Worm (Caenorhabditis elegans) whole organism, dauer: ENCODE results near the gene ZK666.8.

Source experiments
- unc-62 ChIP-seq: sonication (generic microtip); optimal IDR thresholded peaks from 2 replicates; lab custom pipeline; 2017; ENCODE audit warnings: missing biosample characterization, missing genetic modification reagents, missing genetic modification characterization

The ZK666.8 gene

DNA sequence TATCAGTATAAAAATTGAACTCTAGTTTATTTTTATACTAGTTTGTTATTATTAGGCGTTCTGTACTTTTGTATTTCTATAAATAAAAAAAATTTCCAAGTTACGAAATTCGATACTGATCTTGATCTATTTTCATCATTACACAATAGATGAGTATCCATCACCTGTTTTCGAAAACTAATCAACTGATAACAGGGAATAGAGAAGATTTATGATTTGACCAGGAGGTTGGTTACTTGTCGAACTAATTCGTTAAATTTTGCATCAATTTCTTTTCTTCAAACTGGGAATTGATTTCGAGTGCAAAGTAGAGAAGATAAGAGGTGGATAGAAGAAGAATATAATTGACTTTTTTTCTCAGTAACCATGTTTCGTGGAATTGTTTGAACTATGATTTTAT lies 22.5 kb upstream of the ZK666.8 start:
- no peak for TF ChIP-seq unc-62 (GFP tag; lab: Kevin White, UChicago)

DNA sequence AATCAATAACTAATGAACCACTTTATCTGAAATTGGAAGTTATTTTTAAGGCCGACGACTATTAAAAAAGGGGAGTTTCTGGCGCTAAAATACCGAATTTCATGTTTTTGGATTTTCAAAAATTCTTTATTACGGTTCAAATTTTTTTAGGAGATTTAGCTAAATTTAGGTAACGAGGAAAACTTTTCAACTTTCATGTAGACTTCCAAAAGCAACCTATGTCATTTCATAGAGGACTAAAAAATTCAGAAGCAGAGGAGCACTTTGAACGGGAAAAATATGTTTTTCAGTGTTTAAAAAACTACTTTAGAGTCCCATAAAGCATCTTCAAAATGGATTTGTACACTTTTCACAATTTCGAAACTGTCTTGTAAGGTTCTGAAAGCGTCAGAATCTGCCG lies 20.4 kb upstream of the ZK666.8 start:
- no peak for TF ChIP-seq unc-62 (GFP tag; lab: Kevin White, UChicago)

DNA sequence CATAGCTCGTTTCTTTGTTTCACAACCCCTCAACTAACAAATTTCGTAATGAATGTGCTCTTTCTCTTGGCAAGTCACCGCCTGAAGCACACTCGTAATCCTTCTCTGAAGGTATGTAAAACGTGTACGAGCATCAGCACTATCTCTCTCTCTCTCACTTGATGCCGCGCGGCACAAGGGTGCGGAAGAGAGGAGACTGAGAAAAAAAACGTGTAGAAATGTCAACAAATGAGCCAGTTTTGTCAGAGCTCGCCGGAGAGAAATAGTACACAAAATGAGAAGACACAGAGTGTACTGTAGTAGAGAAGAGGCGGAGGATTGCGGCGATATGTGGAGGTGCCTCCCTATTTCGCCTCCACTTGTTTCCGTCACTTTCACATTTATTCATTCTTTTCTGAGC lies 17.3 kb upstream of the ZK666.8 start, which contains the start of gene F59B10.3:
F59B10.3 (plus strand) TSS at position 301 of the 400 bp plus-strand sequence.
- TF ChIP-seq unc-62 (GFP tag; lab: Kevin White, UChicago) = no peak

DNA sequence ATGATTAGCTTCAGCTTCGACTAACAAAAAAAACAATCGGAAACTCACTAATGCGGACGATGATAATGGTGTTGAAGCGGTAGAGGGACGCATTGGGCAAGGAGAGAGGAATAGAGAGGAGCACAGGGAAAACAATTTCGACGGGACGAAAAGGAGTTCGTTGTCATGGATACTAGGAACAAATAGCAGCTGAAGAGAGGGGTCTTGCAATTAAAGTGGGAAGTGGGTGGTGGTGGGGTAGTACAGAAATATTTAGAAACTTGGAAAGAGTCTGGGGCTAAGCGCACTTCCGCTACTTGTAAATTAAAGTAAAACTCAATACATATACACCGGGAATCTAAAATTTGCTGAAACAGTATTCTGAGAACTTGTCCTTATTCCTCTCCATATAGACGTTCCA lies 16.8 kb upstream of the ZK666.8 start, which contains the start of gene F59B10.2:
F59B10.2 (minus strand) TSS at position 101 of the 400 bp plus-strand sequence.
- TF ChIP-seq unc-62 (GFP tag; lab: Kevin White, UChicago) = no peak

DNA sequence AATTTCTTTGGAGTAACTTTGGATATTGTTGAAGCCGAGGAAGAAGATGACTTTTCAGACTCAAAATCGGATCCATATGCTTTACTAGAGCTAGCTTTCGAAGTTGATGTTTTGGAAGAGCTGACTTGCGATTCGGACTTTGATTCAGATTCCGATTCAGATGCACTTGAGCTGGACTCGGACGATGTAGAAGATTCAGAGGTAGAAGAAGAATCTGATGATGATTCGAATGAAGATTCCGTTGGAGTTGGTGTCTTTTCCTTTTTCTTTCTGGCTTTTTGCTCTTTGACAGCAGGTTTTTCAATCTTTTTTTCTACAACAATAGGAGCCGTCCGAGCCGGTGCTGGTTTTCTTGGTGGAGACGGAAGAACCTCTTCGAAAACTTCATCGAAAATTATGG lies 15.0 kb upstream of the ZK666.8 start:
- no peak for TF ChIP-seq unc-62 (GFP tag; lab: Kevin White, UChicago)

DNA sequence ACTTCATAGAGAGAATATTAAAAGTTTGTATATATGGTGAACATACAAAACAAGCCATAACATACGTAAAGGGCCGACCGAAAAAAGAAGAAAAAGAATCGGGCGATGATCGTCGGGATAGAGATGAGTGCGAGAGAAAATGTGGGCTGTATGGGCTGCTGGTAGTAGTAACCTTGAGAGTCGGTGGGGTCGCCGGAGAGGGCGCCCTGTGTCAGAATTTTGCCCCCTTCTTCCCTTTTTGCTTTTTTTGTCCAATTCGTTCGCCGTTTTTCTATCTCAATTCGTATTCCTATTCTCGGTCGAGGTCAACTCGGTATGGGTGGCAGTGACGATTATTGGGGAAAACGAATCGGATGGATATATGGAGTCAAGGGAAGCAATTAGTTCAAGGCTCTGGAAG lies 13.0 kb upstream of the ZK666.8 start:
- no peak for TF ChIP-seq unc-62 (GFP tag; lab: Kevin White, UChicago)

DNA sequence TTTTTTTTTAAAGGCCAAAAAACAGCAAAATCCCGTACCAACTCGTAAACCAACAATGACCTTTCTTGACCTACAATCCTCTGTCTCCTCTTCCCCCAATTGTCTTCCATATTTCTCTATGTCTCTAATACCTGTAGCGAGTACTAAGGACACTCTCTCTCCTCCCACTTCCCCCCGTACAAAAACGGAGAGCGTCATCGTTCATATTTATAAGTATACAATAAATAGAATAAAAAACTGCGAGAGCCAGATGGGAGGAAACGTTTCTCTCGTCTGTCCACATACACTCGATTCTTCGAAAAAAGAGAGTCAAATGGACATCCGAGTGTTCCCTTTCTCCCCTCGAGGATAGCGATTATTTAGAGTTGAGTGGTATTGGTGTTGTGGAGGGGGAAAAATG lies 11.8 kb upstream of the ZK666.8 start:
- no peak for TF ChIP-seq unc-62 (GFP tag; lab: Kevin White, UChicago)

DNA sequence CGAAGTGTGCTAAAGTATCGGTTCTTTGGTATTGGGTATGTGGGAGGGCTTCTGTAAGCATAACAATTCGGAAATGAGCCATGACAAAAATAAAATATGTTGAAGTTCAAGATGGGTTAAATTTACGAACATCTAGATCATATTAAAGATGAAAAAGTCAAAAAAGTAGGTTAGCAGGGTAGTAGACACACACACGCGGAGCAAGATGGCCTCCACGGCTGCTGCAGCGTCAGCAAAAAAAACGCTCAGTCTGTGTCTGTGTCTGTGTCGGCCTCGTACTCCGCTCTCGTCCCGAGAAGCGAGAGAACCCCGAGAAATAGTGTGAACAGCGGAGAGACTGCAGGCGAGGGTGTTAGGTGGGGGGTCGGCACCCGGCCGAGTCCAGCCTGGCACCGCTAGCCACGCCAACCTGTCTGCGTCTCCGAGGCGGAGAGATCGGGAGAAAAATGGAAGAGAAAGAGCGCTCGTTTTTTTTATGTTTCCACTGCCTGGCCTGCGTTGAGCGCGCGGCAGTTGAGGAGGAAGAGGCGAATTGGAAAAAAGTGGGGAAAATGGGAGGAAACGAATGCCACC lies 9.6 kb upstream of the ZK666.8 start, which contains the start of gene myrf-1:
myrf-1 (minus strand) TSS at position 51 of the 573 bp plus-strand sequence.
- TF ChIP-seq unc-62 (GFP tag; lab: Kevin White, UChicago) = no peak

DNA sequence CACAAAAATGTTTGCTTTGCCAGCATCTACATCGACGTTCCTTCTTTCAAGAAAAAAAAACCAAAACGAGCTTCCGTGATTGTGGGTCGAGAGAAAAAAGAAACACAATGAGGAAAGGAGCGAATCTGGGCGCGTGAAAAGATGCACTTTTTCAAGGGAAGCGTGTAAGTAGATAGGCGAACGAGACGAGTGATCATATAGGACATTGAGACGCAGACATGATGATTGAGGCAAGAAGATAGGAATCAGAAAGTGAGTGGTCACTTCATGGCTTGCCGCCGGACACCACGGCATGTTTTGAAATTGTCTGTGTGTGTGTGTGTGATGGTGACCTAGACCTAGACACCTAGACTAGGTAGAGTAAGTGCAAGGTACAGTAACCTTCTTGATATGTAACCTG lies 8.6 kb upstream of the ZK666.8 start:
- TF ChIP-seq unc-62 (GFP tag; lab: Kevin White, UChicago) = no peak

DNA sequence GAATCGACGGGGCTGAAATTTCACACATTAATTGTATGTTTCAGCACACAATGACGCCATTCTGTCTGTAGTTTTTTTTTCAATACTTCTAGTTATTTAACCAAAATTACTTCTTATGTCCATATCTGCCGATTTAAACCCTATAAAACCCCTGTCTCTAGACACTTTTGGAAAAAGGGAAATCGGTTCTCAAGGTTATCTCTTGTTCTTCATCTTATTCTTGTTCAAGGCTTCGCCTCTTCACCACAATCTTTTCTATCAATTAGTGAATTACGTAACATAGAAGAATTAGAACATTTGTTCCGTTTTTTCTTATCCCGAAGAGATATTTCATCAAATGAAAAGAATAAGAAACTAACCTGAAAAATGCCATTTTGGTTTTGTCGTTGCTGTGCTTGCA lies 7.7 kb upstream of the ZK666.8 start:
- TF ChIP-seq unc-62 (GFP tag; lab: Kevin White, UChicago) = no peak

DNA sequence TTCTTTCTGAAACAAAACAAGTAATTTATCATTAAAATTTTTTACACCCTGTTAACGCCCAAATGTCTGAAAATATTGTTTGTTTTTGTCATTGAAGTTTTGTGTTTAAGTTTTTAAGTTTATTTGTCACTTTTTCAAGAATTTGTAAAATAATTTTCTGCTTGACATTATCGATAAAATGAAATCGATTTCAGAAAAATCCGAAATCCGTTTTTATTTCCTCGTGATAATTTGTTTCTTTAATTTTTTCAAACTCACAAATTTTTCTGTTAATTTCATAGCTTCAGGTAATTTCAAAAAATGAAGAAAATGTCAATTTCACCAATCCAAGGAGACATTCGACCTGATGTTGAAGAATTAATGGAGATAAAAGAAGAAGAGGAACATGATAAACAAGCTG lies 3.0 kb upstream of the ZK666.8 start, which contains the start of gene ZK666.12:
ZK666.12 (plus strand) TSS at position 301 of the 400 bp plus-strand sequence.
- no peak for TF ChIP-seq unc-62 (GFP tag; lab: Kevin White, UChicago)

DNA sequence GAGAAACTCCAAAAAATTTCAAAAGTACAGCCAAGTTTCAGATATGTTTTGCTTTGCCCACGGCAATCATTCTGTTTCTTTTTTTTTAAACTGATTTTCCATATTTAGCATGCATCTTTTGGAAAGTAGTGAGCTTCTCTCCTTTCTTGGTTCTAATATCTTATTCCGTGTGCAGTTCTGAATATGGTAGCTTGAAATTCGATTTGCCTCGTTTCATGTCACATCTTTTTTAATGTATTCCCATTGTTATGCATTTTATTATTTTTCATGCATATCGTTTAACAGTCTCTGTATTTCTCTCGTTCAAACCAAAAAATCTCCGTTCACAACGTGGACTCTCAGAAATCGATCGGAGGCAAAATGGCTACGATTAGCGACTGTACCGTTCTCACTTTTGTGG lies 1.5 kb upstream of the ZK666.8 start, which contains the start of gene ZK666.14:
ZK666.14 (plus strand) TSS at position 301 of the 400 bp plus-strand sequence.
- TF ChIP-seq unc-62 (GFP tag; lab: Kevin White, UChicago) = no peak

DNA sequence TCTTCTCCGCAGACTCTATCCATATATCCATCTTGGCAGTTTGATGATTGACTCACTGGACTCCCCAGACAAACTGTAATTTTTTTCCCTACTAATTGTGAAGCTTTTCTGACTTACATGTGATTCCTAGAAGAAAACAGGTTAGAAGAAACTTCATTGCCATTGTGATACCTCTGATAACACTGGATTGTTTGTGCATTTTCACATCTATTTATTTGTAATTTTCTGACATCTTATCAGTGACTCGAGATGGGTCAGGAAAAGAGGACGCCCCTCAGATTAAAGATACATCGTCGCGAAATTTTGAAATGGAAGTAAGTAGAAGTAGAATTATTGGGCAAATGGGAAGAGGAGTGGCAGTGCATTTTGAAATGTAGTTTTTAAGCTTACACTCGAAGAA lies 2.6 kb downstream of the ZK666.8 start, which contains the start of gene clec-61:
clec-61 (minus strand) TSS at position 209 of the 400 bp plus-strand sequence.
- TF ChIP-seq unc-62 (GFP tag; lab: Kevin White, UChicago) = no peak

DNA sequence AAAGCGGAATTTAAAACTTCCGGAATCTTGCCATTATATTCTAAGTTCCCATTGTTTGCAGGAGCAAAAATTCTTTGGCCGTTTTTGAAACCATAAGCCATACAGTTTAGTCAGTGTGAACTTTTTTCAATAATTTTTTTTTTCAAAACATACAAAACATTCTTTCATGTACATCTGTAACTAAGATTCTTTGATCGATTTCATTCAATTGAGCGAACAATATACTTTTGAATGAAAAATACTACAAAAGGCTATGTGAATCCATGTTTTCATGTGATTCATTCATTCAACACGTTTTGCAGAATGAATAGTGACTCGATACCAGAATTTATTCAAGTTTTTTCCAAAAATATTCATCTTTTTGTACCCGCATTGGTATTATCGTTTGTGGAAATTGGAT lies 6.2 kb downstream of the ZK666.8 start, which contains the start of gene ZK666.15:
ZK666.15 (plus strand) TSS at position 301 of the 400 bp plus-strand sequence.
- TF ChIP-seq unc-62 (GFP tag; lab: Kevin White, UChicago) = no peak

DNA sequence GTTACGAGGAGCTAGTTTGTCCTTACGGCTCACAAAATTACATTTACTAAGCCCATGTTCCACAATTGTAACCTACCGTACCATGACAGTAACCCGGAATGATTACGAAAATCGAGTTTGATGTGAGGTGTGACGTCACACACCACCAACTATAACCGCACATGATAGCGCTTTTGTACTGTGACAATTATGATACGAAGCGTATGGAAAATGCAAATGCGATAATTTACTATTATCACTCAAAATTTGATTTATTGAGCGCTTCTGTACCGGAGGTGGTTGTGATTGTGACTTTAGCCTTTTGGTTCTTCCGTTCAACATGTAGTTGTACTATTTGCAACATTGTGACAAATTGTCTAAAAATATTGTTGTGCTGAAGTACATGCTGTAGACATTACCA lies 7.3 kb downstream of the ZK666.8 start:
- no peak for TF ChIP-seq unc-62 (GFP tag; lab: Kevin White, UChicago)

DNA sequence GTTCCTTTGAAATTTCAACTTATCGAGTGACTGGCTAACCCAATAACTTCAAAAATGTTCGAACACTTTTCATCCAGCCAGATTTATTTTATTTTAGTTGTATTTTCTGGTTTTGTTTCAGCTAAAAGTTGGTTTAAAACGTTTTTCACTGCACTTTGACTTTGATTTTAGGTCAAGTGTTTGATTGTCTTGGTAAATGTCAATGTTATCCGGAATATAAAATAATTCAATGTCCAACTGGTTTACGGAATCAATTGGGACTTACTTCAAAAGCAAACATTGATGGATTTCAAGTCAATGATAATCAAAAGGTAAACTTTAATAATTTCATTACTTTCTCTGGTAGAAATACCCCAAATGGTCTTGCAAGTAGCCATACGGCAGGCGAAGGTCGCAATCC lies 9.1 kb downstream of the ZK666.8 start:
- no peak for TF ChIP-seq unc-62 (GFP tag; lab: Kevin White, UChicago)

DNA sequence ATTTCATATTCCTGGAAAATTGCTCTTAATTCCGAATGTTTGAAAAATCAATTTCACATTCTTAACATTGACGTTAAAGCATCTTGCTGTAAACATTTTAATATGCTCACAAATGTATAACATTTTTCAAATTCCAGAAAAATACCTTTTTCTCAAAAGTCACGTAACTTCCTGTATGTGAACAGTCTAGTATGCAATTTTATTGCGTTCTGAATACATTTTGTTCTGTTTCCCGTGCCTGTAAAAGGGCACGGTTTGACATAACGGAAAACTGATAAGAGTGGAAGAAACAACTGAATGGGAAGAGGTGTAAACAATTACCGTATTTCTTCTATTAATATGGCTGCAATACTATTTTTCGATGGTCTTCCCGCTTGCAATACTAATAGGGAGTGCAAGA lies 10.0 kb downstream of the ZK666.8 start:
- no peak for TF ChIP-seq unc-62 (GFP tag; lab: Kevin White, UChicago)
